Worm (Caenorhabditis elegans): Measurements from ENCODE around the gene rsp-1.

rsp-1 gene

ce11 chrII:11495307-11495706 is 42.1 kb downstream of the rsp-1 start, which contains the start of the genes ooc-3 and B0334.4 (continued):
- TF ChIP-seq blmp-1 (tag; optimal IDR thresholded peaks at IDR 0.05) (peak; percentile 6), unc-98 (GFP tag; IDR thresholded peaks at IDR 0.05) (no peak), alr-1 (tag; optimal IDR thresholded peaks at IDR 0.05; ENCODE audit: borderline replicate concordance) (no peak), ceh-8 (GFP tag; optimal IDR thresholded peaks at IDR 0.05) (no peak), unc-62 (GFP tag; optimal IDR thresholded peaks at IDR 0.05) (no peak), mab-9 (GFP tag; IDR thresholded peaks at IDR 0.05) (no peak), nhr-20 (tag; optimal IDR thresholded peaks at IDR 0.05) (no peak), nhr-19 (GFP tag; conservative IDR thresholded peaks at IDR 0.05) (no peak), ztf-11 (tag; optimal IDR thresholded peaks at IDR 0.05) (no peak), unc-30 (tag; optimal IDR thresholded peaks at IDR 0.05) (no peak), mep-1 (tag; optimal IDR thresholded peaks at IDR 0.05) (peak; percentile 29), fkh-8 (tag; optimal IDR thresholded peaks at IDR 0.05) (no peak), lsy-2 (tag; optimal IDR thresholded peaks at IDR 0.05) (peak; percentile 80 to 97), C34B4.2 (tag; optimal IDR thresholded peaks at IDR 0.05) (no peak), ama-1 (optimal IDR thresholded peaks at IDR 0.05) (no peak), efl-3 (GFP tag; optimal IDR thresholded peaks at IDR 0.05) (no peak), irx-1 (tag; optimal IDR thresholded peaks at IDR 0.05) (no peak), xbp-1 (tag; optimal IDR thresholded peaks at IDR 0.05) (no peak), ceh-90 (tag; optimal IDR thresholded peaks at IDR 0.05) (no peak), elt-2 (tag; optimal IDR thresholded peaks at IDR 0.05) (no peak), lin-15B (tag; optimal IDR thresholded peaks at IDR 0.05) (no peak), dsc-1 (tag; optimal IDR thresholded peaks at IDR 0.05) (no peak), nhr-12 (tag; optimal IDR thresholded peaks at IDR 0.05) (no peak), fkh-4 (tag; optimal IDR thresholded peaks at IDR 0.05; ENCODE audit: borderline replicate concordance) (no peak), fos-1 (tag; optimal IDR thresholded peaks at IDR 0.05) (no peak), tbx-2 (tag; optimal IDR thresholded peaks at IDR 0.05) (no peak), nhr-84 (tag; optimal IDR thresholded peaks at IDR 0.05) (no peak), sup-37 (GFP tag; optimal IDR thresholded peaks at IDR 0.05) (no peak), ceh-82 (tag; optimal IDR thresholded peaks at IDR 0.05) (peak in 2 of 3 experiments; percentile 18 to 48), nhr-77 (tag; optimal IDR thresholded peaks at IDR 0.05) (no peak), sox-4 (tag; optimal IDR thresholded peaks at IDR 0.05) (no peak), nhr-76 (tag; optimal IDR thresholded peaks at IDR 0.05) (no peak), pag-3 (tag; optimal IDR thresholded peaks at IDR 0.05; ENCODE audit: borderline replicate concordance, insufficient read depth) (no peak), grh-1 (GFP tag; IDR thresholded peaks at IDR 0.05) (no peak), lin-39 (tag; optimal IDR thresholded peaks at IDR 0.05) (no peak), nhr-85 (tag) (no peak), zip-4 (GFP tag; optimal IDR thresholded peaks at IDR 0.05) (peak; percentile 32), F16B12.6 (tag; optimal IDR thresholded peaks at IDR 0.05) (peak; percentile 81), dpl-1 (GFP tag; optimal IDR thresholded peaks at IDR 0.05) (peak; percentile 14 to 67 (median 34)), zag-1 (tag; optimal IDR thresholded peaks at IDR 0.05) (no peak), nhr-11 (tag; optimal IDR thresholded peaks at IDR 0.05) (no peak), fkh-10 (GFP tag; optimal IDR thresholded peaks at IDR 0.05) (no peak), hpl-2 (GFP tag; optimal IDR thresholded peaks at IDR 0.05) (no peak), skn-1 (tag; optimal IDR thresholded peaks at IDR 0.05) (peak; percentile 47), efl-1 (optimal IDR thresholded peaks at IDR 0.05) (peak; percentile 38 to 58), efl-1 (GFP tag; optimal IDR thresholded peaks at IDR 0.05 in 1 of 2) (peak; percentile 56 to 85), ces-1 (GFP tag; optimal IDR thresholded peaks at IDR 0.05) (no peak), lin-14 (GFP tag; optimal IDR thresholded peaks at IDR 0.05) (peak; percentile 22), ceh-88 (GFP tag; IDR thresholded peaks at IDR 0.05) (no peak), isw-1 (GFP tag; IDR thresholded peaks at IDR 0.05) (no peak), rnt-1 (tag; optimal IDR thresholded peaks at IDR 0.05) (no peak), pax-3 (tag; optimal IDR thresholded peaks at IDR 0.05) (no peak), nhr-28 (tag; optimal IDR thresholded peaks at IDR 0.05) (no peak), aly-2 (tag; optimal IDR thresholded peaks at IDR 0.05) (peak; percentile 16)
